Fruit fly (Drosophila melanogaster): ENCODE measurements around the gene Axn.

The Axn gene

dm6 chr3R:30013909-30014308 lies 8.7 kb upstream of the Axn start:
- no peak for TF ChIP-seq disco-r (GFP tag; optimal IDR thresholded peaks at IDR 0.05)
- TF ChIP-seq CG1529 (GFP tag; optimal IDR thresholded peaks at IDR 0.05) = no peak
- TF ChIP-seq bsh (GFP tag; optimal IDR thresholded peaks at IDR 0.05) = peak in 1 of 2 experiments; percentile 67
- no peak for TF ChIP-seq CG6654 (GFP tag; optimal IDR thresholded peaks at IDR 0.05)
- TF ChIP-seq btn (GFP tag; optimal IDR thresholded peaks at IDR 0.05) = no peak
- TF ChIP-seq Eip74EF (GFP tag; optimal IDR thresholded peaks at IDR 0.05) = no peak
- no peak for TF ChIP-seq CG5180 (GFP tag; optimal IDR thresholded peaks at IDR 0.05)
- TF ChIP-seq org-1 (GFP tag; optimal IDR thresholded peaks at IDR 0.05) = no peak
- TF ChIP-seq CG13424 (tag; optimal IDR thresholded peaks at IDR 0.05) = no peak
- TF ChIP-seq ems (GFP tag; optimal IDR thresholded peaks at IDR 0.05) = no peak
- TF ChIP-seq sens (GFP tag) = peak; percentile 33
- peak; percentile 98 for TF ChIP-seq nom (GFP tag; optimal IDR thresholded peaks at IDR 0.05)
- no peak for TF ChIP-seq CG10147 (GFP tag; optimal IDR thresholded peaks at IDR 0.05)
- TF ChIP-seq Ets65A (GFP tag) = peak; percentile 40
- TF ChIP-seq stc (GFP tag; IDR thresholded peaks at IDR 0.05) = no peak
- TF ChIP-seq Drgx (GFP tag; IDR thresholded peaks at IDR 0.05) = peak; percentile 66
- no peak for TF ChIP-seq CkIIα-i1 (GFP tag; IDR thresholded peaks at IDR 0.05)
- TF ChIP-seq CG6175 (GFP tag; IDR thresholded peaks at IDR 0.05) = no peak
- no peak for TF ChIP-seq CG15073 (GFP tag; optimal IDR thresholded peaks at IDR 0.05)
- TF ChIP-seq CG9876 (GFP tag; optimal IDR thresholded peaks at IDR 0.05) = no peak
- no peak for TF ChIP-seq CG8281 (tag; optimal IDR thresholded peaks at IDR 0.05)
- TF ChIP-seq CG4730 (GFP tag; IDR thresholded peaks at IDR 0.05) = no peak
- no peak for TF ChIP-seq ci (GFP tag; IDR thresholded peaks at IDR 0.05)
- no peak for TF ChIP-seq CG12219 (GFP tag; optimal IDR thresholded peaks at IDR 0.05)
- no peak for TF ChIP-seq CG15011 (GFP tag; optimal IDR thresholded peaks at IDR 0.05)
- no peak for TF ChIP-seq odd (GFP tag; optimal IDR thresholded peaks at IDR 0.05)
- TF ChIP-seq CG8359 (GFP tag; optimal IDR thresholded peaks at IDR 0.05; ENCODE audit: borderline replicate concordance) = no peak
- TF ChIP-seq aop (GFP tag; IDR thresholded peaks at IDR 0.05) = no peak
- TF ChIP-seq Hr39 (optimal IDR thresholded peaks at IDR 0.05) = no peak
- no peak for TF ChIP-seq fd96Cb (tag; optimal IDR thresholded peaks at IDR 0.05)
- TF ChIP-seq Dfd (GFP tag; optimal IDR thresholded peaks at IDR 0.05) = no peak
- no peak for TF ChIP-seq psq (GFP tag; optimal IDR thresholded peaks at IDR 0.05)
- no peak for TF ChIP-seq zfh1 (GFP tag; IDR thresholded peaks at IDR 0.05)
- no peak for TF ChIP-seq vnd (GFP tag; IDR thresholded peaks at IDR 0.05; ENCODE audit: partially characterized antibody)
- no peak for TF ChIP-seq Doc3 (GFP tag; IDR thresholded peaks at IDR 0.05; ENCODE audit: partially characterized antibody)
- TF ChIP-seq ro (GFP tag; IDR thresholded peaks at IDR 0.05) = no peak
- TF ChIP-seq Pdp1 (GFP tag; optimal IDR thresholded peaks at IDR 0.05) = no peak
- TF ChIP-seq CG11456 (GFP tag; IDR thresholded peaks at IDR 0.05) = no peak
- TF ChIP-seq CG10431 (GFP tag; optimal IDR thresholded peaks at IDR 0.05) = no peak
- TF ChIP-seq CG8478 (optimal IDR thresholded peaks at IDR 0.05) = no peak
- TF ChIP-seq abd-A (tag; optimal IDR thresholded peaks at IDR 0.05) = no peak

- TF ChIP-seq ara (GFP tag; IDR thresholded peaks at IDR 0.05) (no peak), sens-2 (GFP tag; IDR thresholded peaks at IDR 0.05) (no peak), Spps (tag; optimal IDR thresholded peaks at IDR 0.05) (no peak), HmgZ (tag; optimal IDR thresholded peaks at IDR 0.05) (no peak), CG17328 (GFP tag; IDR thresholded peaks at IDR 0.05) (no peak), emc (GFP tag; optimal IDR thresholded peaks at IDR 0.05) (no peak), CG6791 (GFP tag; IDR thresholded peaks at IDR 0.05; ENCODE audit: partially characterized antibody) (0 out of 3 replicates have a peak, but pooled peaks have one; percentile 8), Aef1 (GFP tag; IDR thresholded peaks at IDR 0.05) (no peak), tap (tag; optimal IDR thresholded peaks at IDR 0.05) (no peak), ci (GFP tag; IDR thresholded peaks at IDR 0.05) (peak; percentile 21; the same call in 1 of the 3 replicates), CG3407 (GFP tag; optimal IDR thresholded peaks at IDR 0.05) (no peak), sug (tag; optimal IDR thresholded peaks at IDR 0.05) (peak; percentile 31), Pdp1 (GFP tag; optimal IDR thresholded peaks at IDR 0.05) (peak in 1 of 2 experiments; percentile 91)
Measured at dm6 chr3R:30014480-30014879, 8.2 kb upstream of the Axn start.

Measured in whole organism, embryonic.